Worm (Caenorhabditis elegans) whole organism, L4 larva: ENCODE measurements around the gene flp-15.

Experiments
- F44E2.7 ChIP-seq: fragments of 200-800 bp; sonication (Bioruptor generic); IDR thresholded peaks from 2 replicates; pipeline ENCODE4 v2.1.2; 2022; ENCODE audit warnings: missing genetic modification characterization, missing compliant biosample characterization
- Y105C5A.15 ChIP-seq: fragments of 200-800 bp; sonication (Bioruptor generic); IDR thresholded peaks from 2 replicates; pipeline ENCODE4 v1.3.6; 2022; ENCODE audit warnings: missing genetic modification characterization, missing compliant biosample characterization
- aha-1 ChIP-seq: fragments of 150-350 bp; peaks from one replicate; lab custom pipeline; 2014; ENCODE audit warnings: missing biosample characterization, missing genetic modification characterization
- ama-1 ChIP-seq: fragments of 150-350 bp; optimal IDR thresholded peaks from 2 replicates; lab custom pipeline; 2014; ENCODE audit warnings: inconsistent platforms, mixed read lengths
- daf-16 ChIP-seq, 3 experiments: sonication (generic microtip); optimal IDR thresholded peaks; 2 replicates each; lab custom pipeline; 2016 to 2017; ENCODE audit warnings: missing genetic modification characterization in 3 of 3, missing genetic modification reagents in 3 of 3, mild to moderate bottlenecking in 2 of 3, missing compliant biosample characterization in 2 of 3, missing biosample characterization in 1 of 3, moderate library complexity in 1 of 3
- dmd-9 ChIP-seq: fragments of 200-800 bp; sonication (Bioruptor generic); IDR thresholded peaks from 2 replicates; pipeline ENCODE4 v1.3.6; 2022; ENCODE audit warnings: missing genetic modification reagents, missing genetic modification characterization, missing compliant biosample characterization
- egl-43 ChIP-seq: fragments of 200-800 bp; sonication (Bioruptor generic); IDR thresholded peaks from 2 replicates; pipeline ENCODE4 v1.3.6; 2022; ENCODE audit warnings: missing genetic modification reagents, missing genetic modification characterization, missing compliant biosample characterization
- fos-1 ChIP-seq: fragments of 150-350 bp; optimal IDR thresholded peaks from 2 replicates; lab custom pipeline; 2014; ENCODE audit warnings: missing biosample characterization, missing genetic modification characterization
- gei-8 ChIP-seq: fragments of 200-800 bp; sonication (Bioruptor generic); optimal IDR thresholded peaks from 2 replicates; lab custom pipeline; 2018; ENCODE audit warnings: mild to moderate bottlenecking, missing genetic modification characterization, missing compliant biosample characterization
- hlh-30 ChIP-seq: sonication (generic microtip); optimal IDR thresholded peaks from 2 replicates; lab custom pipeline; 2017; ENCODE audit warnings: antibody characterized with exemption, mild to moderate bottlenecking, missing genetic modification characterization, missing compliant biosample characterization; ENCODE audit not compliant: insufficient read depth
- lin-38 ChIP-seq: fragments of 200-800 bp; sonication (Bioruptor generic); IDR thresholded peaks from 2 replicates; pipeline ENCODE4 v1.3.6; 2022; ENCODE audit warnings: missing genetic modification reagents, missing genetic modification characterization, missing compliant biosample characterization
- lin-39 ChIP-seq: fragments of 150-350 bp; optimal IDR thresholded peaks from 2 replicates; lab custom pipeline; 2014; ENCODE audit warnings: missing biosample characterization, missing genetic modification reagents, missing genetic modification characterization
- mxl-2 ChIP-seq: fragments of 200-800 bp; sonication (Bioruptor generic); conservative IDR thresholded peaks from 2 replicates; pipeline ENCODE4 v1.3.6; 2022; ENCODE audit warnings: missing genetic modification reagents, missing genetic modification characterization, missing compliant biosample characterization
- nhr-11 ChIP-seq: fragments of 150-350 bp; optimal IDR thresholded peaks from 2 replicates; lab custom pipeline; 2014; ENCODE audit warnings: missing biosample characterization, missing genetic modification characterization
- nhr-41 ChIP-seq: fragments of 200-800 bp; sonication (Bioruptor generic); IDR thresholded peaks from 2 replicates; pipeline ENCODE4 v1.3.6; 2022; ENCODE audit warnings: missing genetic modification reagents, missing genetic modification characterization, missing compliant biosample characterization
- sdz-12 ChIP-seq: fragments of 200-800 bp; sonication (Bioruptor generic); optimal IDR thresholded peaks from 2 replicates; lab custom pipeline; 2018; ENCODE audit warnings: mild to moderate bottlenecking, missing genetic modification characterization, missing compliant biosample characterization
- set-16 ChIP-seq: fragments of 200-800 bp; sonication (Bioruptor generic); IDR thresholded peaks from 2 replicates; pipeline ENCODE4 v1.3.6; 2022; ENCODE audit warnings: missing genetic modification reagents, missing genetic modification characterization, missing compliant biosample characterization
- tra-1 ChIP-seq: fragments of 200-800 bp; sonication (Bioruptor generic); IDR thresholded peaks from 2 replicates; pipeline ENCODE4 v1.3.6; 2022; ENCODE audit warnings: missing genetic modification reagents, missing genetic modification characterization, missing compliant biosample characterization
- unc-62 ChIP-seq, 3 experiments: fragments of 150-350 bp in 1 of 3; sonication (generic microtip); optimal IDR thresholded peaks in 2 of 3; peaks in 1 of 3; 1 replicate in 1 of 3; 2 replicates in 2 of 3; lab custom pipeline; 2014 to 2017; ENCODE audit warnings: missing biosample characterization in 3 of 3, missing genetic modification characterization in 3 of 3, missing genetic modification reagents in 3 of 3, missing genotype in 1 of 3
- ztf-7 ChIP-seq: fragments of 150-350 bp; optimal IDR thresholded peaks from 2 replicates; lab custom pipeline; 2014; ENCODE audit warnings: missing biosample characterization, missing genetic modification characterization

Gene flp-15

DNA sequence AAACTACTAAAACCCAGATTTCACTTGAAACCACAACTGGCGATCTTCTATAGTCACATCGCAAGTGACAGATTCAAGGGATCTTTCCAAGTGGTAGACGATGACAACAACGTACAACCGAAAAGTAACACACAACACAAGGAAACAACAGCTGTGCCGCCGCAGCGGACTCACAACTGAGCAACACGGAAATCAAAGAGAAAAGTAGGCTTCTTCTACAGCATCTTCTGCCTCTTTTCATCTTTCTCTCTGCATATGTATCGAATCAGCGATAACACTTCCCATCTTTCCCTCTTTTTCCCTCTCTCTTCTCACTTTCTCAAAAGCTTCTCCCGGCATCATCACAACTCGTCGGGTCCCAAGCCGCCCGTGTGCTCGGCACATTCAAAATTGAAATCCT, 50.8 kb downstream of the flp-15 start, which contains the start of gene T12D8.9 (continued):
- TF ChIP-seq egl-43 (no peak), hlh-30 (tag; lab: Kevin White, UChicago) (no peak), lin-39 (tag; lab: Kevin White, UChicago) (no peak), ztf-7 (tag; lab: Kevin White, UChicago) (no peak), Y105C5A.15 (GFP tag; lab: Robert Waterston, UW) (no peak)
- TF ChIP-seq, all 104 proteins: peak for 4

DNA sequence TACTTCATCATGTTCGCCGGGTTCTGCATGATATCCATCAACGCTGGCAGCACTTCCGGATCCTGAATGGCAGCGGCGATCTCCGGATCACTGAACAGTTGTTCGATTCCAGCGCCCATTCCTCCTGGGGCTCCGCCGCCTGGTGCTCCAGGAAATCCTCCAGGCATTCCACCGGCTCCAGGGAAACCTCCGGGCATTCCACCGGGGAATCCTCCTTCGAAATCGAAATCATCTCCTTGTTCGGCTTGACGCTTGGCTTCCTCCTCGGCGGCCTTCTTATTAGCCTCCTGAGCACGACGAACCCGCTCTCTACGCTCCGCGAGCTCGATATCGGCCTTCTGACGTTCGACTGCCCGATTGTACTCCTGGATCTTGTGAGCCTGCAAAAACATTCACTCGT, 52.1 kb downstream of the flp-15 start:
- TF ChIP-seq nhr-11, result no peak
- TF ChIP-seq lin-38 (GFP tag; lab: Robert Waterston, UW), result no peak
- TF ChIP-seq set-16, result peak; percentile 95
- peak; percentile 25; the same call in 1 of the 2 replicates for TF ChIP-seq mxl-2
- 0 out of 2 replicates have a peak, but pooled peaks have one; percentile 43 for TF ChIP-seq dmd-9 (GFP tag; lab: Robert Waterston, UW)
- peak; percentile 70; the same call in 1 of the 2 replicates for TF ChIP-seq egl-43
- 0 out of 2 replicates have a peak, but pooled peaks have one; percentile 41 for TF ChIP-seq F44E2.7 (GFP tag; lab: Robert Waterston, UW)
- TF ChIP-seq nhr-41 (GFP tag; lab: Robert Waterston, UW), result no peak
- no peak for TF ChIP-seq daf-16 (GFP tag; optimal IDR thresholded peaks at IDR 0.05; lab: Kevin White, UChicago)
- TF ChIP-seq daf-16 (tag; optimal IDR thresholded peaks at IDR 0.05; lab: Kevin White, UChicago), result no peak
- peak; percentile 39; the same call in 1 of the 2 replicates for TF ChIP-seq tra-1 (GFP tag; lab: Robert Waterston, UW)
- TF ChIP-seq fos-1 (tag; lab: Kevin White, UChicago), result no peak

- TF ChIP-seq tra-1 (GFP tag; lab: Robert Waterston, UW) (no peak), F44E2.7 (GFP tag; lab: Robert Waterston, UW) (no peak), sdz-12 (GFP tag; lab: Kevin White, UChicago) (peak; percentile 2), aha-1 (tag; lab: Kevin White, UChicago) (peak; percentile 13), set-16 (peak; percentile 73)
- TF ChIP-seq, all 104 proteins: peak for 3
Observed at ce11 chrIII:13614751-13615150, 52.9 kb downstream of the flp-15 start.

DNA sequence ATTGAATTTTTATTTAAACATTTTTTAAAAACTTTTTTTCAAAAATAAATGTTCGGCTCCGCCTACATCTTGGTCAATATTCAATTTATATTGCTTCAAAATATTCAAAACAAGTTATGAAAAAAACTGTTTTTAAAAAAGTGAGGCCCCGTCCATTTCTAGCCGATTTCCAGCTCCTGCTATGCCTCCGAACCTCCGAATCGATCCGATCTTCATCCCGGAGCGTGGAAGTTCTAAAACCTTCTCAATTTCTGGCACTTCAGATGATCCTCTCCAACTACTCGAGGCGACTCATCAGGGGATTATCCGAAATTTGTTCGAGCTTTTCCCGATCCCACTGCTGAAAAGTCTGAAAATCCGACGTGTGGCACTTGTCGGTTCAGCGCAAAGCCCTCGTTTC, 53.4 kb downstream of the flp-15 start:
- TF ChIP-seq unc-62 (GFP tag; optimal IDR thresholded peaks at IDR 0.05 in 1 of 2; lab: Kevin White, UChicago) (peak in 1 of 2 experiments; percentile 77), unc-62 (tag; optimal IDR thresholded peaks at IDR 0.05; lab: Kevin White, UChicago) (no peak), gei-8 (GFP tag; lab: Kevin White, UChicago) (no peak), ama-1 (lab: Kevin White, UChicago) (peak; percentile 36), aha-1 (tag; lab: Kevin White, UChicago) (peak; percentile 77)
